Worm (Caenorhabditis elegans): ENCODE results near the gene end-3.
A peak's percentile ranks its signal among the peaks of the same experiment; 100 is the strongest.

Gene end-3

ce11 chrV:14012002-14012554 lies 2.4 kb upstream of the end-3 start, which contains the start of the genes ddx-17 and aip-1 (continued):
- TF ChIP-seq R02D3.7 (tag; optimal IDR thresholded peaks at IDR 0.05) (no peak), Y55F3AM.14 (GFP tag; optimal IDR thresholded peaks at IDR 0.05) (no peak), ztf-1 (GFP tag; conservative IDR thresholded peaks at IDR 0.05) (no peak), ceh-82 (tag; optimal IDR thresholded peaks at IDR 0.05) (no peak), sma-9 (GFP tag; optimal IDR thresholded peaks at IDR 0.05) (peak; percentile 67), sma-9 (tag; optimal IDR thresholded peaks at IDR 0.05) (no peak), snpc-4 (tag; optimal IDR thresholded peaks at IDR 0.05) (peak; percentile 59), mdl-1 (tag; optimal IDR thresholded peaks at IDR 0.05) (no peak), unc-62 (GFP tag; optimal IDR thresholded peaks at IDR 0.05) (no peak), alr-1 (tag; optimal IDR thresholded peaks at IDR 0.05) (no peak), C34F6.9 (tag; optimal IDR thresholded peaks at IDR 0.05) (peak; percentile 92), aly-2 (tag; optimal IDR thresholded peaks at IDR 0.05) (no peak)

- TF ChIP-seq blmp-1 (tag; optimal IDR thresholded peaks at IDR 0.05; ENCODE audit: insufficient read depth) (no peak), elt-3 (tag; optimal IDR thresholded peaks at IDR 0.05) (no peak)
These were observed 857 bp upstream of the end-3 start for ce11 chrV:14013638-14014037.

ce11 chrV:14017476-14017875 lies 3.0 kb downstream of the end-3 start, which contains the start of gene srh-308:
Gene srh-308 (minus strand): TSS chrV:14017576.
- TF ChIP-seq nhr-77 (tag; optimal IDR thresholded peaks at IDR 0.05), result no peak
- no peak for TF ChIP-seq ztf-4 (tag; optimal IDR thresholded peaks at IDR 0.05)
- no peak for TF ChIP-seq mbf-1 (tag; optimal IDR thresholded peaks at IDR 0.05)

- no peak for TF ChIP-seq ztf-4 (tag; optimal IDR thresholded peaks at IDR 0.05)
- TF ChIP-seq fos-1 (tag; optimal IDR thresholded peaks at IDR 0.05), result peak; percentile 48
- TF ChIP-seq aly-2 (tag; optimal IDR thresholded peaks at IDR 0.05), result no peak
These were observed 4.1 kb downstream of the end-3 start, which contains the start of the genes mtl-2 and T08G5.1 for ce11 chrV:14018640-14019039. Gene mtl-2 (minus strand): TSS chrV:14018673. Gene T08G5.1 (plus strand): TSS chrV:14018766.

ce11 chrV:14023074-14023473 lies 8.6 kb downstream of the end-3 start, which contains the start of gene T08G5.15:
Gene T08G5.15 (minus strand): TSS chrV:14023174.
- TF ChIP-seq nhr-23 (tag; optimal IDR thresholded peaks at IDR 0.05), result no peak
- no peak for TF ChIP-seq nhr-77 (tag; optimal IDR thresholded peaks at IDR 0.05)
- TF ChIP-seq ztf-11 (tag; optimal IDR thresholded peaks at IDR 0.05), result no peak
- TF ChIP-seq lin-13 (GFP tag; optimal IDR thresholded peaks at IDR 0.05), result no peak
- no peak for TF ChIP-seq nhr-21 (tag; optimal IDR thresholded peaks at IDR 0.05)
- no peak for TF ChIP-seq lin-11 (tag; optimal IDR thresholded peaks at IDR 0.05)
- TF ChIP-seq sma-9 (GFP tag; optimal IDR thresholded peaks at IDR 0.05), result no peak
- TF ChIP-seq sma-9 (tag; optimal IDR thresholded peaks at IDR 0.05), result no peak
- no peak for TF ChIP-seq Y55F3AM.14 (GFP tag; optimal IDR thresholded peaks at IDR 0.05)
- no peak for TF ChIP-seq unc-39 (tag; optimal IDR thresholded peaks at IDR 0.05)
- no peak for TF ChIP-seq mab-5 (tag; optimal IDR thresholded peaks at IDR 0.05)
- no peak for TF ChIP-seq skn-1 (tag; optimal IDR thresholded peaks at IDR 0.05)
- no peak for TF ChIP-seq ama-1 (optimal IDR thresholded peaks at IDR 0.05)

- TF ChIP-seq lin-11 (tag; optimal IDR thresholded peaks at IDR 0.05), result no peak
- no peak for TF ChIP-seq F13H6.1 (tag; optimal IDR thresholded peaks at IDR 0.05)
- no peak for TF ChIP-seq ama-1 (optimal IDR thresholded peaks at IDR 0.05)
- TF ChIP-seq nhr-129 (tag; optimal IDR thresholded peaks at IDR 0.05), result no peak
- no peak for TF ChIP-seq snpc-4 (tag; optimal IDR thresholded peaks at IDR 0.05)
- TF ChIP-seq ceh-16 (tag; optimal IDR thresholded peaks at IDR 0.05), result no peak
- no peak for TF ChIP-seq gmeb-1 (tag; optimal IDR thresholded peaks at IDR 0.05)
- TF ChIP-seq R02D3.7 (tag; optimal IDR thresholded peaks at IDR 0.05), result no peak
- no peak for TF ChIP-seq unc-39 (tag; optimal IDR thresholded peaks at IDR 0.05)
- TF ChIP-seq aly-2 (tag; optimal IDR thresholded peaks at IDR 0.05), result no peak
- no peak for TF ChIP-seq lin-13 (GFP tag; optimal IDR thresholded peaks at IDR 0.05)
- no peak for TF ChIP-seq mdl-1 (tag; optimal IDR thresholded peaks at IDR 0.05)
- no peak for TF ChIP-seq lin-39 (tag; optimal IDR thresholded peaks at IDR 0.05)
- no peak for TF ChIP-seq fos-1 (tag; optimal IDR thresholded peaks at IDR 0.05)
- TF ChIP-seq mab-5 (tag; optimal IDR thresholded peaks at IDR 0.05), result no peak
- TF ChIP-seq nhr-25 (tag; optimal IDR thresholded peaks at IDR 0.05), result no peak
These were observed 11.7 kb downstream of the end-3 start, which contains the start of gene T08G5.2 for ce11 chrV:14026194-14026593. Gene T08G5.2 (minus strand): TSS chrV:14026294.

All from whole organism, L2 larva.